Fruit fly (Drosophila melanogaster) whole organism, embryonic: ENCODE measurements around the gene CG32462.
A peak's percentile ranks its signal among the peaks of the same experiment; 100 is the strongest.

ENCODE experiments used
- Awh ChIP-seq: fragments of 200-800 bp; sonication (Bioruptor generic); IDR thresholded peaks from 2 replicates; pipeline ENCODE4, ENCODE4 v1.3.6; 2022; ENCODE audit warnings: missing biosample characterization, missing genetic modification characterization
- CG10274 ChIP-seq: fragments of 200-800 bp; sonication (Bioruptor generic); optimal IDR thresholded peaks from 3 replicates; lab custom pipeline; 2017; ENCODE audit warnings: missing biosample characterization, mild to moderate bottlenecking, missing genetic modification characterization
- CG10366 ChIP-seq: fragments of 200-800 bp; sonication (Bioruptor generic); IDR thresholded peaks from 2 replicates; pipeline ENCODE4 v1.3.6; 2022; ENCODE audit warnings: missing biosample characterization, missing genetic modification characterization
- CG10462 ChIP-seq: fragments of 200-800 bp; sonication (Bioruptor generic); optimal IDR thresholded peaks from 2 replicates; lab custom pipeline; 2016; ENCODE audit warnings: missing biosample characterization, missing genetic modification characterization
- CG11247 ChIP-seq: fragments of 200-800 bp; sonication (Bioruptor generic); IDR thresholded peaks from 2 replicates; pipeline ENCODE4 v1.3.6; 2022; ENCODE audit warnings: missing biosample characterization, missing genetic modification characterization
- CG11560 ChIP-seq: fragments of 200-800 bp; sonication (Bioruptor generic); IDR thresholded peaks from 3 replicates; pipeline ENCODE4 v1.3.6; 2022; ENCODE audit warnings: missing biosample characterization, missing genetic modification characterization
- CG13894 ChIP-seq: fragments of 200-800 bp; sonication (Bioruptor generic); optimal IDR thresholded peaks from 3 replicates; lab custom pipeline; 2018; ENCODE audit warnings: missing biosample characterization, mild to moderate bottlenecking, missing genetic modification characterization, moderate library complexity
- CG2678 ChIP-seq: fragments of 200-800 bp; sonication (Bioruptor generic); optimal IDR thresholded peaks from 3 replicates; lab custom pipeline; 2019; ENCODE audit warnings: missing biosample characterization, mild to moderate bottlenecking, missing genetic modification characterization, moderate library complexity
- CG31388 ChIP-seq: fragments of 200-800 bp; sonication (Bioruptor generic); optimal IDR thresholded peaks from 2 replicates; lab custom pipeline; 2016; ENCODE audit warnings: missing biosample characterization, missing genetic modification characterization
- CG34376 ChIP-seq: fragments of 200-800 bp; sonication (Bioruptor generic); optimal IDR thresholded peaks from 2 replicates; lab custom pipeline; 2018; ENCODE audit warnings: missing biosample characterization, mild to moderate bottlenecking, missing genetic modification characterization
- CG4404 ChIP-seq: fragments of 200-800 bp; sonication (Bioruptor generic); IDR thresholded peaks from 2 replicates; pipeline ENCODE4 v1.3.6; 2022; ENCODE audit warnings: missing biosample characterization, missing genetic modification characterization
- CG4854 ChIP-seq: fragments of 200-800 bp; sonication (Bioruptor generic); optimal IDR thresholded peaks from 2 replicates; lab custom pipeline; 2016; ENCODE audit warnings: missing biosample characterization, missing genetic modification characterization, inconsistent platforms
- CG5180 ChIP-seq: fragments of 200-800 bp; sonication (Bioruptor generic); optimal IDR thresholded peaks from 3 replicates; lab custom pipeline; 2017; ENCODE audit warnings: missing biosample characterization, missing genetic modification characterization, mild to moderate bottlenecking, moderate library complexity, missing genetic modification reagents
- CG6272 ChIP-seq: fragments of 200-800 bp; sonication (Bioruptor generic); IDR thresholded peaks from 2 replicates; pipeline ENCODE4 v1.3.6; 2022; ENCODE audit warnings: missing biosample characterization, missing genetic modification characterization
- CG7556 ChIP-seq: fragments of 200-800 bp; sonication (Bioruptor generic); optimal IDR thresholded peaks from 2 replicates; lab custom pipeline; 2017; ENCODE audit warnings: missing biosample characterization, mild to moderate bottlenecking, missing genetic modification characterization
- CG7745 ChIP-seq: fragments of 200-800 bp; sonication (Bioruptor generic); optimal IDR thresholded peaks from 2 replicates; lab custom pipeline; 2018; ENCODE audit warnings: missing biosample characterization, mild to moderate bottlenecking, missing genetic modification characterization, moderate library complexity
- CG8388 ChIP-seq: fragments of 200-800 bp; sonication (Bioruptor generic); optimal IDR thresholded peaks from 2 replicates; lab custom pipeline; 2019; ENCODE audit warnings: missing biosample characterization, mild to moderate bottlenecking, missing genetic modification characterization, moderate library complexity
- CG9797 ChIP-seq: fragments of 200-800 bp; sonication (Bioruptor generic); optimal IDR thresholded peaks from 3 replicates; lab custom pipeline; 2018; ENCODE audit warnings: missing biosample characterization, mild to moderate bottlenecking, missing genetic modification characterization
- CG9876 ChIP-seq: fragments of 200-800 bp; sonication (Bioruptor generic); optimal IDR thresholded peaks from 2 replicates; lab custom pipeline; 2016; ENCODE audit warnings: missing biosample characterization, missing genetic modification characterization
- CG9932 ChIP-seq: fragments of 200-800 bp; sonication (Bioruptor generic); IDR thresholded peaks from 2 replicates; pipeline ENCODE4 v1.3.6; 2022; ENCODE audit warnings: missing biosample characterization, missing genetic modification characterization
- CTCF ChIP-seq: fragments of 200-800 bp; sonication (Bioruptor generic); optimal IDR thresholded peaks from 2 replicates; lab custom pipeline; 2017; ENCODE audit warnings: missing biosample characterization, mild to moderate bottlenecking, missing genetic modification characterization, moderate library complexity
- D19B ChIP-seq: fragments of 200-800 bp; sonication (Bioruptor generic); optimal IDR thresholded peaks from 2 replicates; lab custom pipeline; 2017; ENCODE audit warnings: missing biosample characterization, mild to moderate bottlenecking, missing genetic modification characterization
- Deaf1 ChIP-seq: fragments of 200-800 bp; optimal IDR thresholded peaks from 3 replicates; lab custom pipeline; 2019; ENCODE audit warnings: missing biosample characterization, mild to moderate bottlenecking, missing genetic modification characterization, moderate library complexity
- Dip3 ChIP-seq: fragments of 200-800 bp; sonication (Bioruptor generic); optimal IDR thresholded peaks from 3 replicates; lab custom pipeline; 2016; ENCODE audit warnings: missing biosample characterization, missing genetic modification characterization
- Doc3 ChIP-seq: fragments of 200-800 bp; sonication (Bioruptor generic); IDR thresholded peaks from 3 replicates; pipeline ENCODE4 v1.3.6; 2022; ENCODE audit warnings: missing biosample characterization, missing genetic modification characterization; ENCODE audit not compliant: partially characterized antibody
- Lpt ChIP-seq: fragments of >200 bp; optimal IDR thresholded peaks from 2 replicates; lab custom pipeline; 2018; ENCODE audit warnings: missing biosample characterization, missing genetic modification characterization
- Med ChIP-seq: fragments of 200-800 bp; sonication (Bioruptor generic); peaks from one replicate; lab custom pipeline; 2016; ENCODE audit warnings: missing biosample characterization, missing genetic modification characterization, mild to moderate bottlenecking, inconsistent platforms, moderate library complexity
- Mrtf ChIP-seq: fragments of 200-800 bp; sonication (Bioruptor generic); IDR thresholded peaks from 3 replicates; pipeline ENCODE4 v1.3.6; 2022; ENCODE audit warnings: missing biosample characterization, missing genetic modification characterization
- Rfx ChIP-seq: fragments of 200-800 bp; sonication (Bioruptor generic); IDR thresholded peaks from 2 replicates; pipeline ENCODE4 v1.3.6; 2022; ENCODE audit warnings: missing biosample characterization, missing genetic modification characterization
- bcd ChIP-seq: fragments of 200-800 bp; sonication (Bioruptor generic); optimal IDR thresholded peaks from 2 replicates; lab custom pipeline; 2017; ENCODE audit warnings: missing biosample characterization, mild to moderate bottlenecking, missing genetic modification characterization
- caup ChIP-seq: fragments of 200-800 bp; sonication (Bioruptor generic); optimal IDR thresholded peaks from 3 replicates; lab custom pipeline; 2017; ENCODE audit warnings: missing biosample characterization, mild to moderate bottlenecking, missing genetic modification characterization, moderate library complexity; ENCODE audit not compliant: severe bottlenecking
- cg ChIP-seq: fragments of 200-800 bp; sonication (Bioruptor generic); optimal IDR thresholded peaks from 3 replicates; lab custom pipeline; 2019; ENCODE audit warnings: missing biosample characterization, mild to moderate bottlenecking, missing genetic modification characterization, moderate library complexity
- chinmo ChIP-seq: fragments of 200-800 bp; sonication (Bioruptor generic); IDR thresholded peaks from 4 replicates; pipeline ENCODE4 v1.3.6; 2022; ENCODE audit warnings: missing biosample characterization, missing genetic modification characterization; ENCODE audit not compliant: partially characterized antibody
- dmrt99B ChIP-seq: fragments of 200-800 bp; sonication (Bioruptor generic); optimal IDR thresholded peaks from 2 replicates; lab custom pipeline; 2018; ENCODE audit warnings: missing biosample characterization, mild to moderate bottlenecking, missing genetic modification characterization, moderate library complexity
- ftz-f1 ChIP-seq: fragments of 200-800 bp; sonication (Bioruptor generic); optimal IDR thresholded peaks from 2 replicates; lab custom pipeline; 2016; ENCODE audit warnings: missing biosample characterization, missing genetic modification characterization
- gt ChIP-seq: fragments of 200-800 bp; sonication (Bioruptor generic); IDR thresholded peaks from 2 replicates; pipeline ENCODE4 v1.3.6; 2022; ENCODE audit warnings: missing biosample characterization, missing genetic modification characterization
- h ChIP-seq: fragments of >200 bp; optimal IDR thresholded peaks from 2 replicates; lab custom pipeline; 2017
- jing ChIP-seq: fragments of 200-800 bp; sonication (Bioruptor generic); optimal IDR thresholded peaks from 2 replicates; lab custom pipeline; 2018; ENCODE audit warnings: missing biosample characterization, mild to moderate bottlenecking, missing genetic modification characterization
- lab ChIP-seq: fragments of 200-800 bp; sonication (Bioruptor generic); optimal IDR thresholded peaks from 3 replicates; lab custom pipeline; 2017; ENCODE audit warnings: missing biosample characterization, missing genetic modification characterization, mild to moderate bottlenecking, moderate library complexity, missing genetic modification reagents
- luna ChIP-seq: fragments of 200-800 bp; sonication (Bioruptor generic); optimal IDR thresholded peaks from 2 replicates; lab custom pipeline; 2016; ENCODE audit warnings: missing biosample characterization, missing genetic modification characterization
- org-1 ChIP-seq: fragments of 200-800 bp; sonication (Bioruptor generic); optimal IDR thresholded peaks from 2 replicates; lab custom pipeline; 2017; ENCODE audit warnings: missing biosample characterization, missing genetic modification characterization
- pita ChIP-seq: fragments of 200-800 bp; sonication (Bioruptor generic); optimal IDR thresholded peaks from 2 replicates; lab custom pipeline; 2017; ENCODE audit warnings: missing biosample characterization, mild to moderate bottlenecking, missing genetic modification characterization
- pum ChIP-seq: fragments of 200-800 bp; sonication (Bioruptor generic); optimal IDR thresholded peaks from 2 replicates; lab custom pipeline; 2016; ENCODE audit warnings: missing biosample characterization, missing genetic modification characterization
- rib ChIP-seq: fragments of 200-800 bp; sonication (Bioruptor generic); IDR thresholded peaks from 2 replicates; pipeline ENCODE4 v1.3.6; 2022; ENCODE audit warnings: missing biosample characterization, missing genetic modification characterization
- schlank ChIP-seq: fragments of 200-800 bp; sonication (Bioruptor generic); optimal IDR thresholded peaks from 2 replicates; lab custom pipeline; 2018; ENCODE audit warnings: missing biosample characterization, mild to moderate bottlenecking, missing genetic modification characterization
- seq ChIP-seq: fragments of 200-800 bp; sonication (Bioruptor generic); IDR thresholded peaks from 2 replicates; pipeline ENCODE4 v1.3.6; 2022; ENCODE audit warnings: missing biosample characterization, missing genetic modification characterization
- sna ChIP-seq: fragments of 200-800 bp; sonication (Bioruptor generic); IDR thresholded peaks from 2 replicates; pipeline ENCODE4 v1.3.6; 2022; ENCODE audit warnings: missing biosample characterization, missing genetic modification characterization; ENCODE audit not compliant: partially characterized antibody
- sug ChIP-seq: fragments of 200-800 bp; optimal IDR thresholded peaks from 2 replicates; lab custom pipeline; 2019; ENCODE audit warnings: missing biosample characterization, mild to moderate bottlenecking, missing genetic modification characterization, moderate library complexity
- tgo ChIP-seq: fragments of 200-800 bp; sonication (Bioruptor generic); IDR thresholded peaks from 3 replicates; pipeline ENCODE4 v1.3.6; 2022; ENCODE audit warnings: missing biosample characterization, missing genetic modification characterization
- tio ChIP-seq: fragments of 200-800 bp; sonication (Bioruptor generic); optimal IDR thresholded peaks from 2 replicates; lab custom pipeline; 2017; ENCODE audit warnings: missing biosample characterization, missing genetic modification characterization, inconsistent platforms
- z ChIP-seq: fragments of 200-800 bp; sonication (Bioruptor generic); IDR thresholded peaks from 3 replicates; pipeline ENCODE4 v1.3.6; 2022; ENCODE audit warnings: missing biosample characterization, missing genetic modification characterization
- zfh1 ChIP-seq: fragments of 200-800 bp; sonication (Bioruptor generic); IDR thresholded peaks from 3 replicates; pipeline ENCODE4 v1.3.6; 2022; ENCODE audit warnings: missing biosample characterization, missing genetic modification characterization

Gene CG32462

dm6 chr3L:22824668-22825192 lies 28.6 kb downstream of the CG32462 start (continued):
- TF ChIP-seq jing (no peak), sna (0 out of 2 replicates have a peak, but pooled peaks have one; percentile 52), org-1 (GFP tag; lab: Kevin White, UChicago) (no peak), luna (no peak), CG10274 (no peak), Doc3 (GFP tag; lab: Robert Waterston, UW) (no peak), Med (GFP tag; lab: Kevin White, UChicago) (no peak), CG11560 (no peak), gt (no peak), cg (peak; percentile 79), CG34376 (GFP tag; lab: Kevin White, UChicago) (peak; percentile 4), pita (no peak), CG5180 (GFP tag; lab: Kevin White, UChicago) (no peak), caup (GFP tag; lab: Kevin White, UChicago) (peak; percentile 12), CG4404 (GFP tag; lab: Robert Waterston, UW) (no peak), Dip3 (no peak), Deaf1 (tag; lab: Kevin White, UChicago) (peak; percentile 95), CG7745 (no peak), CG13894 (tag; lab: Kevin White, UChicago) (peak; percentile 14), CTCF (GFP tag; lab: Kevin White, UChicago) (no peak), tgo (GFP tag; lab: Robert Waterston, UW) (no peak), dmrt99B (tag; lab: Kevin White, UChicago) (no peak), CG7556 (GFP tag; lab: Kevin White, UChicago) (no peak), seq (peak; percentile 33; the same call in 1 of the 2 replicates), Rfx (GFP tag; lab: Robert Waterston, UW) (0 out of 2 replicates have a peak, but pooled peaks have one; percentile 30), zfh1 (GFP tag; lab: Robert Waterston, UW) (no peak), chinmo (GFP tag; lab: Robert Waterston, UW) (peak; percentile 90; the same call in 3 of the 4 replicates), CG8388 (GFP tag; lab: Kevin White, UChicago) (no peak), schlank (tag; lab: Kevin White, UChicago) (no peak), CG9932 (0 out of 2 replicates have a peak, but pooled peaks have one; percentile 14), CG31388 (no peak), CG10366 (GFP tag; lab: Robert Waterston, UW) (no peak), D19B (GFP tag; lab: Kevin White, UChicago) (no peak), tio (GFP tag; lab: Kevin White, UChicago) (no peak), CG9797 (GFP tag; lab: Kevin White, UChicago) (no peak), ftz-f1 (GFP tag; lab: Kevin White, UChicago) (peak; percentile 30), CG6272 (GFP tag; lab: Robert Waterston, UW) (no peak), pum (GFP tag; lab: Kevin White, UChicago) (no peak), lab (peak; percentile 46), CG9876 (no peak), CG11247 (GFP tag; lab: Robert Waterston, UW) (no peak), rib (peak; percentile 98), h (lab: Kevin White, UChicago) (no peak), Lpt (GFP tag; lab: Kevin White, UChicago) (no peak), sug (tag; lab: Kevin White, UChicago) (no peak), CG2678 (tag; lab: Kevin White, UChicago) (no peak), CG10462 (GFP tag; lab: Kevin White, UChicago) (no peak), CG4854 (GFP tag; lab: Kevin White, UChicago) (no peak), Awh (GFP tag; lab: Robert Waterston, UW) (no peak), bcd (GFP tag; lab: Kevin White, UChicago) (no peak), Mrtf (GFP tag; lab: Robert Waterston, UW) (no peak), z (GFP tag; lab: Robert Waterston, UW) (peak; percentile 15; the same call in 1 of the 3 replicates)
